Worm (Caenorhabditis elegans) whole organism, L2 larva: ENCODE data around the gene ZK593.2.

Experiments
- C34F6.9 ChIP-seq: fragments of 150-350 bp; optimal IDR thresholded peaks from 2 replicates; lab custom pipeline; 2014; ENCODE audit warnings: missing biosample characterization, missing genetic modification characterization
- F13H6.1 ChIP-seq: sonication (generic microtip); optimal IDR thresholded peaks from 2 replicates; lab custom pipeline; 2016; ENCODE audit warnings: missing genetic modification characterization, missing compliant biosample characterization
- R02D3.7 ChIP-seq: fragments of 150-350 bp; optimal IDR thresholded peaks from 2 replicates; lab custom pipeline; 2014; ENCODE audit warnings: missing biosample characterization, missing genetic modification characterization
- Y55F3AM.14 ChIP-seq: fragments of 200-800 bp; sonication (Bioruptor generic); optimal IDR thresholded peaks from 2 replicates; lab custom pipeline; 2018; ENCODE audit warnings: mild to moderate bottlenecking, missing genetic modification characterization, missing compliant biosample characterization
- ZK546.5 ChIP-seq: sonication (generic microtip); optimal IDR thresholded peaks from 2 replicates; lab custom pipeline; 2017; ENCODE audit warnings: missing biosample characterization, missing genetic modification characterization
- alr-1 ChIP-seq: fragments of 150-350 bp; optimal IDR thresholded peaks from 2 replicates; lab custom pipeline; 2014; ENCODE audit warnings: missing biosample characterization, missing genetic modification characterization
- aly-2 ChIP-seq: fragments of 150-350 bp; optimal IDR thresholded peaks from 2 replicates; lab custom pipeline; 2014; ENCODE audit warnings: missing biosample characterization, missing genetic modification characterization
- ama-1 ChIP-seq: fragments of 150-350 bp; optimal IDR thresholded peaks from 2 replicates; lab custom pipeline; 2018; ENCODE audit warnings: inconsistent platforms
- blmp-1 ChIP-seq: sonication (generic microtip); optimal IDR thresholded peaks from 2 replicates; lab custom pipeline; 2017; ENCODE audit warnings: missing genetic modification characterization, mild to moderate bottlenecking, missing compliant biosample characterization, antibody characterized with exemption, moderate library complexity; ENCODE audit not compliant: insufficient read depth
- ceh-16 ChIP-seq: fragments of 150-350 bp; optimal IDR thresholded peaks from 2 replicates; lab custom pipeline; 2014; ENCODE audit warnings: missing biosample characterization, missing genetic modification characterization
- ceh-82 ChIP-seq: fragments of 150-350 bp; optimal IDR thresholded peaks from 2 replicates; lab custom pipeline; 2014; ENCODE audit warnings: missing biosample characterization, missing genetic modification characterization
- crh-2 ChIP-seq: sonication (generic microtip); optimal IDR thresholded peaks from 2 replicates; lab custom pipeline; 2017; ENCODE audit warnings: missing biosample characterization, missing genetic modification characterization
- dmd-4 ChIP-seq: sonication (generic microtip); optimal IDR thresholded peaks from 2 replicates; lab custom pipeline; 2017; ENCODE audit warnings: missing biosample characterization, missing genetic modification characterization
- egl-27 ChIP-seq: sonication (generic microtip); optimal IDR thresholded peaks from 3 replicates; lab custom pipeline; 2017; ENCODE audit warnings: missing biosample characterization, missing genetic modification reagents, missing genetic modification characterization
- elt-1 ChIP-seq: fragments of 150-350 bp; optimal IDR thresholded peaks from 2 replicates; lab custom pipeline; 2014; ENCODE audit warnings: missing biosample characterization, missing genetic modification characterization
- elt-3 ChIP-seq: sonication (generic microtip); optimal IDR thresholded peaks from 2 replicates; lab custom pipeline; 2017; ENCODE audit warnings: missing biosample characterization, missing genetic modification characterization
- fos-1 ChIP-seq: fragments of 150-350 bp; optimal IDR thresholded peaks from 2 replicates; lab custom pipeline; 2014; ENCODE audit warnings: missing biosample characterization, missing genetic modification characterization
- gmeb-1 ChIP-seq: fragments of 150-350 bp; optimal IDR thresholded peaks from 2 replicates; lab custom pipeline; 2014; ENCODE audit warnings: missing biosample characterization, missing genetic modification characterization
- lin-11 ChIP-seq: fragments of 150-350 bp; sonication (generic microtip); optimal IDR thresholded peaks from 2 replicates; lab custom pipeline; 2014; ENCODE audit warnings: missing biosample characterization, missing genetic modification characterization, inconsistent platforms, mixed read lengths
- lin-13 ChIP-seq: fragments of 150-350 bp; optimal IDR thresholded peaks from 2 replicates; lab custom pipeline; 2014; ENCODE audit warnings: missing biosample characterization, missing genetic modification reagents, missing genetic modification characterization
- lin-39 ChIP-seq: fragments of 150-350 bp; optimal IDR thresholded peaks from 2 replicates; lab custom pipeline; 2014; ENCODE audit warnings: missing biosample characterization, missing genetic modification reagents, missing genetic modification characterization
- lsy-2 ChIP-seq, 2 experiments: fragments of 150-350 bp in 1 of 2; sonication (generic microtip) in 1 of 2; optimal IDR thresholded peaks; 2 replicates each; lab custom pipeline; 2014 to 2017; ENCODE audit warnings: missing biosample characterization in 2 of 2, missing genetic modification characterization in 2 of 2
- mab-5 ChIP-seq: fragments of 150-350 bp; optimal IDR thresholded peaks from 2 replicates; lab custom pipeline; 2014; ENCODE audit warnings: missing biosample characterization, missing genetic modification characterization
- mbf-1 ChIP-seq: sonication (generic microtip); optimal IDR thresholded peaks from 2 replicates; lab custom pipeline; 2017; ENCODE audit warnings: missing biosample characterization, missing genetic modification characterization
- mdl-1 ChIP-seq, 2 experiments: fragments of 150-350 bp in 1 of 2; sonication (generic microtip) in 1 of 2; optimal IDR thresholded peaks; 2 replicates each; lab custom pipeline; 2017; ENCODE audit warnings: missing biosample characterization in 2 of 2, missing genetic modification characterization in 2 of 2
- nhr-10 ChIP-seq: sonication (generic microtip); optimal IDR thresholded peaks from 2 replicates; lab custom pipeline; 2017; ENCODE audit warnings: missing biosample characterization, missing genetic modification characterization
- nhr-11 ChIP-seq: fragments of 150-350 bp; optimal IDR thresholded peaks from 2 replicates; lab custom pipeline; 2014; ENCODE audit warnings: missing biosample characterization, missing genetic modification characterization
- nhr-12 ChIP-seq: fragments of 150-350 bp; optimal IDR thresholded peaks from 2 replicates; lab custom pipeline; 2014; ENCODE audit warnings: missing biosample characterization, missing genetic modification characterization
- nhr-129 ChIP-seq: fragments of 150-350 bp; optimal IDR thresholded peaks from 2 replicates; lab custom pipeline; 2014; ENCODE audit warnings: missing biosample characterization, missing genetic modification characterization
- nhr-21 ChIP-seq: fragments of 150-350 bp; optimal IDR thresholded peaks from 2 replicates; lab custom pipeline; 2014; ENCODE audit warnings: missing biosample characterization, missing genetic modification characterization
- nhr-23 ChIP-seq: fragments of 150-350 bp; optimal IDR thresholded peaks from 2 replicates; lab custom pipeline; 2014; ENCODE audit warnings: missing biosample characterization, missing genetic modification reagents, missing genetic modification characterization
- nhr-237 ChIP-seq: fragments of 150-350 bp; optimal IDR thresholded peaks from 2 replicates; lab custom pipeline; 2014; ENCODE audit warnings: missing biosample characterization, missing genetic modification characterization
- nhr-25 ChIP-seq: fragments of 150-350 bp; sonication (generic microtip); optimal IDR thresholded peaks from 3 replicates; lab custom pipeline; 2014; ENCODE audit warnings: missing biosample characterization, missing genetic modification characterization
- nhr-6 ChIP-seq: fragments of 150-350 bp; optimal IDR thresholded peaks from 2 replicates; lab custom pipeline; 2014; ENCODE audit warnings: missing biosample characterization, missing genetic modification characterization
- nhr-77 ChIP-seq: fragments of 150-350 bp; optimal IDR thresholded peaks from 2 replicates; lab custom pipeline; 2014; ENCODE audit warnings: missing biosample characterization, missing genetic modification characterization
- peb-1 ChIP-seq: fragments of 150-350 bp; optimal IDR thresholded peaks from 2 replicates; lab custom pipeline; 2014; ENCODE audit warnings: missing biosample characterization, missing genetic modification characterization
- sem-4 ChIP-seq: fragments of 150-350 bp; optimal IDR thresholded peaks from 2 replicates; lab custom pipeline; 2014; ENCODE audit warnings: missing biosample characterization, missing genetic modification reagents, missing genetic modification characterization
- skn-1 ChIP-seq: sonication (generic microtip); optimal IDR thresholded peaks from 2 replicates; lab custom pipeline; 2017; ENCODE audit warnings: missing biosample characterization, missing genetic modification characterization
- sma-3 ChIP-seq: sonication (generic microtip); optimal IDR thresholded peaks from 2 replicates; lab custom pipeline; 2016; ENCODE audit warnings: missing genetic modification reagents, missing genetic modification characterization, missing compliant biosample characterization
- sma-9 ChIP-seq, 2 experiments: fragments of 150-350 bp in 1 of 2; sonication (generic microtip) in 1 of 2; optimal IDR thresholded peaks; 2 replicates each; lab custom pipeline; 2014 to 2016; ENCODE audit warnings: missing genetic modification characterization in 2 of 2, mild to moderate bottlenecking in 1 of 2, missing biosample characterization in 1 of 2, missing compliant biosample characterization in 1 of 2, missing genetic modification reagents in 1 of 2, moderate library complexity in 1 of 2
- snpc-4 ChIP-seq: fragments of 150-350 bp; optimal IDR thresholded peaks from 2 replicates; lab custom pipeline; 2014; ENCODE audit warnings: missing biosample characterization, missing genetic modification characterization
- unc-39 ChIP-seq: fragments of 150-350 bp; optimal IDR thresholded peaks from 2 replicates; lab custom pipeline; 2014; ENCODE audit warnings: missing biosample characterization, missing genetic modification characterization
- unc-55 ChIP-seq: fragments of 150-350 bp; sonication (generic microtip); optimal IDR thresholded peaks from 3 replicates; lab custom pipeline; 2014; ENCODE audit warnings: missing biosample characterization, missing genetic modification reagents, missing genetic modification characterization
- unc-62 ChIP-seq: fragments of 150-350 bp; optimal IDR thresholded peaks from 2 replicates; lab custom pipeline; 2014; ENCODE audit warnings: missing biosample characterization, missing genetic modification reagents, missing genetic modification characterization
- zag-1 ChIP-seq: fragments of 150-350 bp; optimal IDR thresholded peaks from 2 replicates; lab custom pipeline; 2014; ENCODE audit warnings: missing biosample characterization, missing genetic modification characterization
- ztf-1 ChIP-seq: fragments of 200-800 bp; sonication (Bioruptor generic); conservative IDR thresholded peaks from 2 replicates; pipeline ENCODE4 v1.3.6; 2022; ENCODE audit warnings: missing genetic modification characterization, missing compliant biosample characterization
- ztf-11 ChIP-seq: sonication (generic microtip); optimal IDR thresholded peaks from 2 replicates; lab custom pipeline; 2017; ENCODE audit warnings: missing biosample characterization, missing genetic modification characterization
- ztf-4 ChIP-seq: fragments of 150-350 bp; optimal IDR thresholded peaks from 2 replicates; lab custom pipeline; 2014; ENCODE audit warnings: missing biosample characterization, missing genetic modification characterization

Gene ZK593.2

DNA sequence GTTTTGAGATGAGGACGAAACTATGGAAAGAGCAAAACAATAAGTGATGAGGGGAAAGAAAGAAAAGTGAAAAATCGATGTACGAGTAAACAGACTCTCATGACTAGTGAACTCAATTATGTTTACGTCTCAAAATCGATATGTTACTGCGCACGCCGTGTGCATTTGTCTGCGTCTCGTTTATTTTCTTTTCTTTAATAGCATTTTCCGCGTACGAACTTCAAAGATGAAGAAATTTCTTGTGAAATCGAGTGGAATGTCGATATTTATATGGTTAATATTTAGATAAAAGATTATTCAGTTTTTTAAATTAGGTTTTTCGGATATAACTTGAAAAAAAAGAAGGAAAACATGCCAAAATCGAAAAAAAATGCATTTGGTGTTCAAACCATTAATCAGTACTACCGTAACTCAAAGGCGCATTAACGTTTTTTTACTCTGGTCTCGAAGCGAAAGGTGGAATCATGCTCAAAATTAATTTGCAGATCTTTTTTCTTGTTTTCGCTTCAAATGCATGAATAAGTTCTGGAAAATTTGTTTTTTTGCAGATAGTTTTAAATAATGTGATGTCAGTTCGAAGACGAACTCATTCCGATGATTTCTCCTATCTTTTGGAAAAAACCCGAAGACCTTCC, 23.8 kb downstream of the ZK593.2 start, which contains the start of gene fic-1:
TSS of gene fic-1 (plus strand) at position 549 of the 635 bp plus-strand sequence.
- TF ChIP-seq nhr-21 (tag; lab: Kevin White, UChicago) (no peak), nhr-237 (tag; lab: Kevin White, UChicago) (no peak), ama-1 (lab: Kevin White, UChicago) (peak; percentile 24), crh-2 (tag; lab: Kevin White, UChicago) (peak; percentile 90), R02D3.7 (tag; lab: Kevin White, UChicago) (no peak), peb-1 (tag; lab: Kevin White, UChicago) (no peak), nhr-12 (tag; lab: Kevin White, UChicago) (no peak), nhr-6 (peak; percentile 56), ZK546.5 (tag; lab: Kevin White, UChicago) (no peak), nhr-77 (tag; lab: Kevin White, UChicago) (no peak), sem-4 (tag; lab: Kevin White, UChicago) (peak; percentile 33), mbf-1 (tag; lab: Kevin White, UChicago) (no peak), ztf-4 (tag; lab: Kevin White, UChicago) (peak; percentile 63), unc-62 (GFP tag; lab: Kevin White, UChicago) (no peak), Y55F3AM.14 (GFP tag; lab: Kevin White, UChicago) (no peak), unc-55 (GFP tag; lab: Kevin White, UChicago) (peak; percentile 94), ztf-11 (tag; lab: Kevin White, UChicago) (no peak), nhr-23 (tag; lab: Kevin White, UChicago) (no peak), gmeb-1 (tag; lab: Kevin White, UChicago) (no peak), alr-1 (tag; lab: Kevin White, UChicago) (no peak), elt-1 (tag; lab: Kevin White, UChicago) (no peak), snpc-4 (tag; lab: Kevin White, UChicago) (peak; percentile 36), lin-11 (no peak), lin-39 (no peak), egl-27 (tag; lab: Kevin White, UChicago) (no peak), F13H6.1 (tag; lab: Kevin White, UChicago) (peak; percentile 44), C34F6.9 (tag; lab: Kevin White, UChicago) (peak; percentile 92), nhr-129 (tag; lab: Kevin White, UChicago) (peak; percentile 81), lin-13 (GFP tag; lab: Kevin White, UChicago) (peak; percentile 74), aly-2 (tag; lab: Kevin White, UChicago) (no peak), ceh-16 (tag; lab: Kevin White, UChicago) (no peak), unc-39 (no peak), ztf-1 (no peak), ceh-82 (no peak), mdl-1 (tag; optimal IDR thresholded peaks at IDR 0.05; lab: Kevin White, UChicago) (peak; percentile 77 to 84), lsy-2 (tag; optimal IDR thresholded peaks at IDR 0.05; lab: Kevin White, UChicago) (peak; percentile 37 to 83), zag-1 (tag; lab: Kevin White, UChicago) (peak; percentile 64), nhr-10 (tag; lab: Kevin White, UChicago) (no peak), dmd-4 (tag; lab: Kevin White, UChicago) (no peak), fos-1 (tag; lab: Kevin White, UChicago) (peak; percentile 19), mab-5 (peak; percentile 51), blmp-1 (tag; lab: Kevin White, UChicago) (no peak), skn-1 (tag; lab: Kevin White, UChicago) (peak; percentile 38), nhr-11 (tag; lab: Kevin White, UChicago) (no peak), elt-3 (tag; lab: Kevin White, UChicago) (no peak), sma-9 (GFP tag; optimal IDR thresholded peaks at IDR 0.05; lab: Kevin White, UChicago) (peak; percentile 84), sma-9 (tag; optimal IDR thresholded peaks at IDR 0.05; lab: Kevin White, UChicago) (no peak), sma-3 (peak; percentile 22), nhr-25 (no peak)
- TF ChIP-seq, all 48 proteins: peak for 19
